Worm (Caenorhabditis elegans) whole organism, L1 larva: ENCODE data around the gene bed-3.
A peak's percentile ranks its signal among the peaks of the same experiment; 100 is the strongest.

Experiments
- C04F5.9 ChIP-seq: sonication (generic microtip); optimal IDR thresholded peaks from 2 replicates; lab custom pipeline; 2016; ENCODE audit warnings: missing genetic modification characterization, missing compliant biosample characterization
- C34B4.2 ChIP-seq: sonication (generic microtip); optimal IDR thresholded peaks from 2 replicates; lab custom pipeline; 2017; ENCODE audit warnings: mild to moderate bottlenecking, missing genetic modification characterization, missing compliant biosample characterization
- F16B12.6 ChIP-seq: fragments of 150-350 bp; optimal IDR thresholded peaks from 2 replicates; lab custom pipeline; 2014; ENCODE audit warnings: missing biosample characterization, missing genetic modification characterization
- Y116A8C.19 ChIP-seq: sonication (generic microtip); optimal IDR thresholded peaks from 2 replicates; lab custom pipeline; 2016; ENCODE audit warnings: missing compliant biosample characterization, missing genetic modification characterization, borderline replicate concordance
- aha-1 ChIP-seq: fragments of 150-350 bp; optimal IDR thresholded peaks from 2 replicates; lab custom pipeline; 2014; ENCODE audit warnings: missing biosample characterization, missing genetic modification characterization
- alr-1 ChIP-seq: fragments of 200-800 bp; sonication (Bioruptor generic); optimal IDR thresholded peaks from 2 replicates; lab custom pipeline; 2018; ENCODE audit warnings: borderline replicate concordance, mild to moderate bottlenecking, missing genetic modification characterization, missing compliant biosample characterization
- blmp-1 ChIP-seq: fragments of 150-350 bp; optimal IDR thresholded peaks from 2 replicates; lab custom pipeline; 2014; ENCODE audit warnings: missing biosample characterization, missing genetic modification characterization
- ceh-8 ChIP-seq: fragments of 200-800 bp; sonication (Bioruptor generic); optimal IDR thresholded peaks from 2 replicates; lab custom pipeline; 2018; ENCODE audit warnings: mild to moderate bottlenecking, missing genetic modification characterization, moderate library complexity, missing compliant biosample characterization
- ceh-88 ChIP-seq: fragments of 200-800 bp; sonication (Bioruptor generic); IDR thresholded peaks from 2 replicates; pipeline ENCODE4 v1.3.6; 2022; ENCODE audit warnings: missing genetic modification characterization, missing compliant biosample characterization
- ces-1 ChIP-seq: fragments of 150-350 bp; optimal IDR thresholded peaks from 2 replicates; lab custom pipeline; 2014; ENCODE audit warnings: missing biosample characterization, missing genetic modification reagents, missing genetic modification characterization
- dsc-1 ChIP-seq: sonication (generic microtip); optimal IDR thresholded peaks from 2 replicates; lab custom pipeline; 2016; ENCODE audit warnings: mild to moderate bottlenecking, missing genetic modification characterization, missing compliant biosample characterization
- efl-3 ChIP-seq: fragments of 200-800 bp; sonication (Bioruptor generic); optimal IDR thresholded peaks from 2 replicates; lab custom pipeline; 2018; ENCODE audit warnings: mild to moderate bottlenecking, missing genetic modification characterization, missing compliant biosample characterization
- egl-13 ChIP-seq: sonication (generic microtip); optimal IDR thresholded peaks from 2 replicates; lab custom pipeline; 2016; ENCODE audit warnings: missing genotype, missing genetic modification reagents, missing genetic modification characterization, missing compliant biosample characterization
- elt-2 ChIP-seq: sonication (generic microtip); optimal IDR thresholded peaks from 2 replicates; lab custom pipeline; 2016; ENCODE audit warnings: missing genetic modification characterization, mild to moderate bottlenecking, inconsistent platforms, missing compliant biosample characterization, missing genetic modification reagents
- fkh-10 ChIP-seq: sonication (generic microtip); optimal IDR thresholded peaks from 2 replicates; lab custom pipeline; 2017; ENCODE audit warnings: missing biosample characterization, missing genetic modification reagents, missing genetic modification characterization
- fkh-4 ChIP-seq: sonication (generic microtip); optimal IDR thresholded peaks from 2 replicates; lab custom pipeline; 2016; ENCODE audit warnings: missing compliant biosample characterization, missing genetic modification characterization, borderline replicate concordance
- fkh-8 ChIP-seq: sonication (generic microtip); optimal IDR thresholded peaks from 2 replicates; lab custom pipeline; 2016; ENCODE audit warnings: mild to moderate bottlenecking, missing genetic modification characterization, missing compliant biosample characterization
- fos-1 ChIP-seq: fragments of 150-350 bp; optimal IDR thresholded peaks from 2 replicates; lab custom pipeline; 2014; ENCODE audit warnings: missing biosample characterization, missing genetic modification characterization
- grh-1 ChIP-seq: fragments of 200-800 bp; sonication (Bioruptor generic); IDR thresholded peaks from 2 replicates; pipeline ENCODE4 v1.3.6; 2022; ENCODE audit warnings: missing genetic modification reagents, missing genetic modification characterization, missing compliant biosample characterization
- hlh-17 ChIP-seq: fragments of 200-800 bp; sonication (Bioruptor generic); optimal IDR thresholded peaks from 2 replicates; lab custom pipeline; 2018; ENCODE audit warnings: missing genetic modification characterization, mild to moderate bottlenecking, missing compliant biosample characterization, moderate library complexity, borderline replicate concordance
- hpl-2 ChIP-seq: fragments of 150-350 bp; optimal IDR thresholded peaks from 2 replicates; lab custom pipeline; 2014; ENCODE audit warnings: missing biosample characterization, missing genetic modification reagents, missing genetic modification characterization
- irx-1 ChIP-seq: sonication (generic microtip); optimal IDR thresholded peaks from 2 replicates; lab custom pipeline; 2016; ENCODE audit warnings: missing genetic modification characterization, missing compliant biosample characterization
- isw-1 ChIP-seq: fragments of 200-800 bp; sonication (Bioruptor generic); IDR thresholded peaks from 2 replicates; pipeline ENCODE4 v1.3.6; 2022; ENCODE audit warnings: missing genetic modification characterization, missing compliant biosample characterization
- lin-15B ChIP-seq: fragments of 150-350 bp; sonication (generic microtip); optimal IDR thresholded peaks from 3 replicates; lab custom pipeline; 2014; ENCODE audit warnings: missing biosample characterization, missing genetic modification characterization
- lin-35 ChIP-seq, 2 experiments: fragments of 150-350 bp; optimal IDR thresholded peaks; 2 replicates each; lab custom pipeline; 2014; ENCODE audit warnings: missing biosample characterization in 2 of 2, missing genetic modification characterization in 2 of 2, missing genetic modification reagents in 2 of 2
- lsy-2 ChIP-seq, 2 experiments: fragments of 150-350 bp; optimal IDR thresholded peaks; 2 replicates each; lab custom pipeline; 2014; ENCODE audit warnings: missing biosample characterization in 2 of 2, missing genetic modification characterization in 2 of 2
- mab-9 ChIP-seq: fragments of 200-800 bp; sonication (Bioruptor generic); IDR thresholded peaks from 2 replicates; pipeline ENCODE4 v1.3.6; 2022; ENCODE audit warnings: missing genetic modification reagents, missing genetic modification characterization, missing compliant biosample characterization
- mdl-1 ChIP-seq, 2 experiments: fragments of 150-350 bp; optimal IDR thresholded peaks; 2 replicates each; lab custom pipeline; 2014 to 2017; ENCODE audit warnings: missing biosample characterization in 2 of 2, missing genetic modification characterization in 2 of 2, inconsistent platforms in 1 of 2
- mef-2 ChIP-seq: fragments of 150-350 bp; optimal IDR thresholded peaks from 2 replicates; lab custom pipeline; 2014; ENCODE audit warnings: missing biosample characterization, missing genetic modification characterization
- mep-1 ChIP-seq: fragments of 150-350 bp; optimal IDR thresholded peaks from 2 replicates; lab custom pipeline; 2014; ENCODE audit warnings: missing biosample characterization, missing genetic modification characterization
- nhr-11 ChIP-seq: fragments of 150-350 bp; optimal IDR thresholded peaks from 2 replicates; lab custom pipeline; 2014; ENCODE audit warnings: missing biosample characterization, missing genetic modification characterization
- nhr-12 ChIP-seq: sonication (generic microtip); optimal IDR thresholded peaks from 2 replicates; lab custom pipeline; 2017; ENCODE audit warnings: missing biosample characterization, missing genetic modification characterization
- nhr-19 ChIP-seq: fragments of 200-800 bp; sonication (Bioruptor generic); conservative IDR thresholded peaks from 2 replicates; pipeline ENCODE4 v1.3.6; 2022; ENCODE audit warnings: missing genetic modification characterization, missing compliant biosample characterization
- nhr-237 ChIP-seq: fragments of 150-350 bp; optimal IDR thresholded peaks from 2 replicates; lab custom pipeline; 2014; ENCODE audit warnings: missing biosample characterization, missing genetic modification characterization
- nhr-47 ChIP-seq: sonication (generic microtip); optimal IDR thresholded peaks from 2 replicates; lab custom pipeline; 2016; ENCODE audit warnings: mild to moderate bottlenecking, missing genetic modification characterization, moderate library complexity, missing compliant biosample characterization
- nhr-71 ChIP-seq: sonication (generic microtip); optimal IDR thresholded peaks from 2 replicates; lab custom pipeline; 2016; ENCODE audit warnings: mild to moderate bottlenecking, missing genetic modification characterization, moderate library complexity, missing compliant biosample characterization
- nhr-76 ChIP-seq: sonication (generic microtip); optimal IDR thresholded peaks from 2 replicates; lab custom pipeline; 2017; ENCODE audit warnings: missing biosample characterization, missing genetic modification characterization
- nhr-77 ChIP-seq: fragments of 150-350 bp; optimal IDR thresholded peaks from 2 replicates; lab custom pipeline; 2014; ENCODE audit warnings: missing biosample characterization, missing genetic modification characterization
- nhr-85 ChIP-seq: sonication (generic microtip); peaks from one replicate; lab custom pipeline; 2016; ENCODE audit warnings: missing genetic modification characterization, inconsistent platforms, missing compliant biosample characterization
- nhr-90 ChIP-seq: sonication (generic microtip); optimal IDR thresholded peaks from 2 replicates; lab custom pipeline; 2016; ENCODE audit warnings: mild to moderate bottlenecking, missing genetic modification characterization, missing compliant biosample characterization; ENCODE audit not compliant: poor library complexity
- pag-3 ChIP-seq: sonication (generic microtip); optimal IDR thresholded peaks from 2 replicates; lab custom pipeline; 2017; ENCODE audit warnings: missing genetic modification characterization, mild to moderate bottlenecking, missing compliant biosample characterization, antibody characterized with exemption, borderline replicate concordance; ENCODE audit not compliant: insufficient read depth
- pax-3 ChIP-seq: fragments of 200-800 bp; sonication (Bioruptor generic); optimal IDR thresholded peaks from 2 replicates; lab custom pipeline; 2018; ENCODE audit warnings: mild to moderate bottlenecking, missing genetic modification characterization, moderate library complexity, missing compliant biosample characterization
- pqm-1 ChIP-seq: sonication (generic microtip); optimal IDR thresholded peaks from 3 replicates; lab custom pipeline; 2017; ENCODE audit warnings: missing biosample characterization, missing genetic modification characterization
- snu-23 ChIP-seq: sonication (generic microtip); optimal IDR thresholded peaks from 2 replicates; lab custom pipeline; 2016; ENCODE audit warnings: missing genetic modification characterization, missing compliant biosample characterization
- sox-4 ChIP-seq: sonication (generic microtip); optimal IDR thresholded peaks from 2 replicates; lab custom pipeline; 2016; ENCODE audit warnings: missing genetic modification characterization, missing compliant biosample characterization
- sptf-1 ChIP-seq: fragments of 150-350 bp; optimal IDR thresholded peaks from 2 replicates; lab custom pipeline; 2014; ENCODE audit warnings: missing biosample characterization, missing genetic modification characterization
- tlp-1 ChIP-seq: fragments of 150-350 bp; optimal IDR thresholded peaks from 2 replicates; lab custom pipeline; 2014; ENCODE audit warnings: missing biosample characterization, missing genetic modification characterization
- unc-130 ChIP-seq: fragments of 150-350 bp; optimal IDR thresholded peaks from 2 replicates; lab custom pipeline; 2017; ENCODE audit warnings: missing biosample characterization, missing genetic modification characterization, inconsistent platforms
- unc-30 ChIP-seq: sonication (generic microtip); optimal IDR thresholded peaks from 2 replicates; lab custom pipeline; 2017; ENCODE audit warnings: missing biosample characterization, missing genetic modification characterization
- unc-98 ChIP-seq: fragments of 200-800 bp; sonication (Bioruptor generic); IDR thresholded peaks from 2 replicates; pipeline ENCODE4 v1.3.6; 2022; ENCODE audit warnings: missing genetic modification characterization, missing compliant biosample characterization
- vab-15 ChIP-seq: sonication (generic microtip); optimal IDR thresholded peaks from 2 replicates; lab custom pipeline; 2017; ENCODE audit warnings: missing genotype, mild to moderate bottlenecking, missing genetic modification characterization, missing compliant biosample characterization
- zip-4 ChIP-seq: fragments of 200-800 bp; sonication (Bioruptor generic); optimal IDR thresholded peaks from 2 replicates; lab custom pipeline; 2018; ENCODE audit warnings: mild to moderate bottlenecking, missing genetic modification characterization, moderate library complexity, missing compliant biosample characterization
- ztf-11 ChIP-seq, 2 experiments: sonication (generic microtip); optimal IDR thresholded peaks; 2 replicates each; lab custom pipeline; 2016 to 2017; ENCODE audit warnings: missing genetic modification characterization in 2 of 2, missing biosample characterization in 1 of 2, missing compliant biosample characterization in 1 of 2
- ztf-4 ChIP-seq: fragments of 150-350 bp; optimal IDR thresholded peaks from 2 replicates; lab custom pipeline; 2014; ENCODE audit warnings: missing biosample characterization, missing genetic modification characterization

Gene bed-3

ce11 chrIV:9884257-9884656 is 32.1 kb upstream of the bed-3 start, which contains the start of the genes prp-18 and mccc-1 (continued):
- TF ChIP-seq Y116A8C.19 (tag; lab: Kevin White, UChicago): no peak
- TF ChIP-seq sox-4: no peak
- no peak for TF ChIP-seq nhr-71
- no peak for TF ChIP-seq ztf-11 (tag; optimal IDR thresholded peaks at IDR 0.05; lab: Kevin White, UChicago)
- peak; percentile 72 to 76 for TF ChIP-seq lin-35 (GFP tag; optimal IDR thresholded peaks at IDR 0.05; lab: Kevin White, UChicago)
- peak; percentile 56 for TF ChIP-seq lin-15B (tag; lab: Kevin White, UChicago)
- TF ChIP-seq snu-23 (GFP tag; lab: Kevin White, UChicago): peak; percentile 61
- peak; percentile 36 for TF ChIP-seq isw-1
- no peak for TF ChIP-seq aha-1 (tag; lab: Kevin White, UChicago)
- TF ChIP-seq nhr-90: no peak
- TF ChIP-seq nhr-19: peak; percentile 25; the same call in 1 of the 2 replicates
- no peak for TF ChIP-seq hlh-17
- TF ChIP-seq fos-1 (tag; lab: Kevin White, UChicago): no peak
- no peak for TF ChIP-seq pqm-1 (tag; lab: Kevin White, UChicago)
- peak; percentile 48 for TF ChIP-seq dsc-1 (tag; lab: Kevin White, UChicago)
- TF ChIP-seq ceh-8: no peak
- TF ChIP-seq nhr-12 (tag; lab: Kevin White, UChicago): no peak
- TF ChIP-seq unc-98 (GFP tag; lab: Robert Waterston, UW): no peak
- no peak for TF ChIP-seq tlp-1 (tag; lab: Kevin White, UChicago)
- TF ChIP-seq ztf-4: no peak
- TF ChIP-seq F16B12.6: no peak
- TF ChIP-seq mef-2 (tag; lab: Kevin White, UChicago): no peak
- TF ChIP-seq irx-1: no peak
- no peak for TF ChIP-seq C04F5.9 (tag; lab: Kevin White, UChicago)
- no peak for TF ChIP-seq vab-15 (tag; lab: Kevin White, UChicago)
- no peak for TF ChIP-seq pag-3 (tag; lab: Kevin White, UChicago)
- TF ChIP-seq fkh-8: no peak
- TF ChIP-seq ceh-88: no peak
- no peak for TF ChIP-seq efl-3
- no peak for TF ChIP-seq egl-13 (tag; lab: Kevin White, UChicago)
- no peak for TF ChIP-seq nhr-77 (tag; lab: Kevin White, UChicago)
- peak; percentile 30 for TF ChIP-seq blmp-1 (tag; lab: Kevin White, UChicago)
- no peak for TF ChIP-seq C34B4.2
- peak in 1 of 2 experiments; percentile 57 for TF ChIP-seq lsy-2 (tag; optimal IDR thresholded peaks at IDR 0.05; lab: Kevin White, UChicago)
- TF ChIP-seq mep-1 (tag; lab: Kevin White, UChicago): peak; percentile 74
- TF ChIP-seq unc-130 (tag; lab: Kevin White, UChicago): peak; percentile 9
- TF ChIP-seq elt-2 (tag; lab: Kevin White, UChicago): no peak
- TF ChIP-seq unc-30 (tag; lab: Kevin White, UChicago): no peak
- no peak for TF ChIP-seq nhr-237 (tag; lab: Kevin White, UChicago)
- TF ChIP-seq ces-1: no peak
- TF ChIP-seq fkh-4 (tag; lab: Kevin White, UChicago): no peak
- TF ChIP-seq hpl-2 (GFP tag; lab: Kevin White, UChicago): no peak
- peak; percentile 8 for TF ChIP-seq fkh-10
- TF ChIP-seq alr-1 (tag; lab: Kevin White, UChicago): no peak
- TF ChIP-seq mdl-1 (tag; optimal IDR thresholded peaks at IDR 0.05; lab: Kevin White, UChicago): peak in 1 of 2 experiments; percentile 16
- TF ChIP-seq sptf-1 (tag; lab: Kevin White, UChicago): no peak
- TF ChIP-seq nhr-47 (tag; lab: Kevin White, UChicago): no peak
- TF ChIP-seq pax-3 (tag; lab: Kevin White, UChicago): no peak
- TF ChIP-seq nhr-11 (tag; lab: Kevin White, UChicago): no peak
- no peak for TF ChIP-seq grh-1 (GFP tag; lab: Robert Waterston, UW)
- no peak for TF ChIP-seq mab-9 (GFP tag; lab: Robert Waterston, UW)
- TF ChIP-seq nhr-85 (tag; lab: Kevin White, UChicago): peak; percentile 33
- TF ChIP-seq zip-4 (GFP tag; lab: Kevin White, UChicago): no peak
- no peak for TF ChIP-seq nhr-76 (tag; lab: Kevin White, UChicago)
